Fruit fly (Drosophila melanogaster): ENCODE measurements around the gene CG31199.

Gene CG31199

dm6 chr3R:20762175-20762795, 18.6 kb upstream of the CG31199 start, which contains the start of gene CG31195 (continued):
- TF ChIP-seq CG18476 (GFP tag; optimal IDR thresholded peaks at IDR 0.05) (peak; percentile 13), Med (GFP tag) (peak; percentile 8), MESR4 (GFP tag; optimal IDR thresholded peaks at IDR 0.05) (peak; percentile 86), CG9727 (GFP tag; optimal IDR thresholded peaks at IDR 0.05) (peak; percentile 20), CG4617 (GFP tag; optimal IDR thresholded peaks at IDR 0.05; ENCODE audit: borderline replicate concordance) (peak; percentile 11), trem (tag; optimal IDR thresholded peaks at IDR 0.05) (peak; percentile 84), CG13287 (GFP tag; IDR thresholded peaks at IDR 0.05; ENCODE audit: partially characterized antibody) (peak; percentile 84), ERR (GFP tag; optimal IDR thresholded peaks at IDR 0.05) (no peak), Blimp-1 (GFP tag; optimal IDR thresholded peaks at IDR 0.05) (no peak), phol (tag; optimal IDR thresholded peaks at IDR 0.05) (peak; percentile 36), row (GFP tag; IDR thresholded peaks at IDR 0.05) (peak; percentile 58), Mrtf (GFP tag; IDR thresholded peaks at IDR 0.05) (no peak), Dll (GFP tag; IDR thresholded peaks at IDR 0.05; ENCODE audit: partially characterized antibody) (peak; percentile 87; the same call in 3 of the 4 replicates), CG11456 (GFP tag; IDR thresholded peaks at IDR 0.05) (no peak), zen (tag; optimal IDR thresholded peaks at IDR 0.05) (peak; percentile 67), CG10267 (tag; optimal IDR thresholded peaks at IDR 0.05) (peak; percentile 90), CG8924 (tag; optimal IDR thresholded peaks at IDR 0.05) (peak; percentile 47), az2 (GFP tag; optimal IDR thresholded peaks at IDR 0.05) (peak; percentile 22), YL-1 (GFP tag; optimal IDR thresholded peaks at IDR 0.05) (peak; percentile 53), stwl (tag; optimal IDR thresholded peaks at IDR 0.05) (peak; percentile 92), CG31365 (tag; optimal IDR thresholded peaks at IDR 0.05) (peak; percentile 64), D19A (tag; optimal IDR thresholded peaks at IDR 0.05) (peak; percentile 58), da (GFP tag; optimal IDR thresholded peaks at IDR 0.05) (no peak), CG4820 (GFP tag; optimal IDR thresholded peaks at IDR 0.05) (peak; percentile 12), pzg (GFP tag; optimal IDR thresholded peaks at IDR 0.05) (peak; percentile 32), CG6254 (GFP tag; optimal IDR thresholded peaks at IDR 0.05) (peak; percentile 39), CG7786 (GFP tag; optimal IDR thresholded peaks at IDR 0.05) (no peak), CG13424 (tag; optimal IDR thresholded peaks at IDR 0.05) (no peak), CG6813 (GFP tag; optimal IDR thresholded peaks at IDR 0.05) (no peak), CG14860 (GFP tag; IDR thresholded peaks at IDR 0.05; ENCODE audit: partially characterized antibody) (peak; percentile 69), Hmx (GFP tag; optimal IDR thresholded peaks at IDR 0.05) (no peak), CG12391 (tag; optimal IDR thresholded peaks at IDR 0.05) (peak; percentile 37), CG2712 (tag; optimal IDR thresholded peaks at IDR 0.05) (peak; percentile 29), Nf-YC (tag; optimal IDR thresholded peaks at IDR 0.05) (no peak), crc (GFP tag; optimal IDR thresholded peaks at IDR 0.05) (no peak), Atf6 (GFP tag; IDR thresholded peaks at IDR 0.05) (no peak), MBD-R2 (GFP tag; IDR thresholded peaks at IDR 0.05) (peak; percentile 49), Lhr (GFP tag; optimal IDR thresholded peaks at IDR 0.05) (peak; percentile 22), CG9932 (GFP tag; IDR thresholded peaks at IDR 0.05) (peak; percentile 34; the same call in 1 of the 2 replicates), Oli (tag; optimal IDR thresholded peaks at IDR 0.05) (no peak), CG17328 (GFP tag; IDR thresholded peaks at IDR 0.05) (no peak), vnd (GFP tag; IDR thresholded peaks at IDR 0.05; ENCODE audit: partially characterized antibody) (peak; percentile 64), knrl (GFP tag; IDR thresholded peaks at IDR 0.05; ENCODE audit: partially characterized antibody) (peak; percentile 72), mld (GFP tag; IDR thresholded peaks at IDR 0.05; ENCODE audit: partially characterized antibody) (peak; percentile 58; the same call in 1 of the 3 replicates), CG3995 (GFP tag; optimal IDR thresholded peaks at IDR 0.05) (peak; percentile 36), CG7987 (GFP tag; optimal IDR thresholded peaks at IDR 0.05) (no peak), BEAF-32 (GFP tag; optimal IDR thresholded peaks at IDR 0.05) (peak; percentile 78), Opbp (GFP tag; IDR thresholded peaks at IDR 0.05; ENCODE audit: partially characterized antibody) (peak; percentile 71)
